Fruit fly (Drosophila melanogaster) whole organism, wandering third instar larva: ENCODE measurements around the gene CenB1A.

ENCODE experiments used
- CG32264 ChIP-seq: fragments of 200-800 bp; sonication (Bioruptor generic); optimal IDR thresholded peaks from 2 replicates; lab custom pipeline; 2016; ENCODE audit warnings: missing biosample characterization, missing genetic modification characterization
- CrebA ChIP-seq: fragments of 200-800 bp; sonication (Bioruptor generic); optimal IDR thresholded peaks from 2 replicates; lab custom pipeline; 2016; ENCODE audit warnings: missing biosample characterization, mild to moderate bottlenecking, missing genetic modification characterization, borderline replicate concordance
- Dfd ChIP-seq: fragments of >200 bp; optimal IDR thresholded peaks from 2 replicates; lab custom pipeline; 2017; ENCODE audit warnings: missing biosample characterization, missing genetic modification characterization
- Dif ChIP-seq: fragments of 200-275, 200-300 bp; sonication (Bioruptor generic); optimal IDR thresholded peaks from 2 replicates; lab custom pipeline; 2018; ENCODE audit warnings: missing biosample characterization, missing genetic modification characterization; ENCODE audit not compliant: partially characterized antibody
- GATAd ChIP-seq: sonication (Bioruptor generic); optimal IDR thresholded peaks from 2 replicates; lab custom pipeline; 2016; ENCODE audit warnings: missing biosample characterization, missing genetic modification characterization
- HLH106 ChIP-seq: fragments of 200-800 bp; optimal IDR thresholded peaks from 3 replicates; lab custom pipeline; 2019; ENCODE audit warnings: missing biosample characterization, mild to moderate bottlenecking, missing genetic modification characterization, moderate library complexity
- Hr78 ChIP-seq: fragments of >200 bp; optimal IDR thresholded peaks from 2 replicates; lab custom pipeline; 2017; ENCODE audit warnings: missing biosample characterization, missing genetic modification characterization
- Hr83 ChIP-seq: fragments of 200-300 bp; sonication (Bioruptor generic); optimal IDR thresholded peaks from 2 replicates; lab custom pipeline; 2016; ENCODE audit warnings: missing biosample characterization, mild to moderate bottlenecking, missing genetic modification characterization, moderate library complexity; ENCODE audit not compliant: poor library complexity, severe bottlenecking
- Mio ChIP-seq: sonication (Bioruptor generic); optimal IDR thresholded peaks from 2 replicates; lab custom pipeline; 2016; ENCODE audit warnings: missing biosample characterization, missing genetic modification characterization
- Myc ChIP-seq: fragments of >200 bp; optimal IDR thresholded peaks from 2 replicates; lab custom pipeline; 2017
- N ChIP-seq: fragments of >200 bp; optimal IDR thresholded peaks from 2 replicates; lab custom pipeline; 2018; ENCODE audit warnings: missing biosample characterization, missing external identifiers, missing genetic modification characterization
- OdsH ChIP-seq: fragments of 200-800 bp; sonication (Bioruptor generic); optimal IDR thresholded peaks from 2 replicates; lab custom pipeline; 2016; ENCODE audit warnings: missing biosample characterization, mild to moderate bottlenecking, missing genetic modification characterization
- Rel ChIP-seq, 2 experiments: fragments of 200-800 bp; sonication (Bioruptor generic) in 1 of 2; optimal IDR thresholded peaks; 2 replicates in 1 of 2; 3 replicates in 1 of 2; lab custom pipeline; 2016 to 2019; ENCODE audit warnings: mild to moderate bottlenecking in 2 of 2, missing biosample characterization in 2 of 2, missing genetic modification characterization in 2 of 2, moderate library complexity in 1 of 2
- Sp1 ChIP-seq: fragments of 200-800 bp; sonication (Bioruptor generic); optimal IDR thresholded peaks from 3 replicates; lab custom pipeline; 2019; ENCODE audit warnings: missing biosample characterization, mild to moderate bottlenecking, missing genetic modification characterization, moderate library complexity
- Vsx2 ChIP-seq: fragments of 200-300, 225-300 bp; sonication (Bioruptor generic); optimal IDR thresholded peaks from 2 replicates; lab custom pipeline; 2018; ENCODE audit warnings: missing biosample characterization, missing genetic modification characterization; ENCODE audit not compliant: partially characterized antibody
- br ChIP-seq: fragments of 200-800 bp; sonication (Bioruptor generic); optimal IDR thresholded peaks from 2 replicates; lab custom pipeline; 2016; ENCODE audit warnings: missing biosample characterization, missing genetic modification characterization
- brk ChIP-seq: fragments of 200-800 bp; sonication (Bioruptor generic); optimal IDR thresholded peaks from 2 replicates; lab custom pipeline; 2016; ENCODE audit warnings: missing biosample characterization, mild to moderate bottlenecking, missing genetic modification characterization
- dl ChIP-seq, 2 experiments: fragments of 175-275, 200-275 bp in 1 of 2; fragments of 200-275 bp in 1 of 2; sonication (Bioruptor generic); optimal IDR thresholded peaks; lab custom pipeline; 2018; ENCODE audit warnings: mild to moderate bottlenecking in 2 of 2, missing biosample characterization in 2 of 2, missing genetic modification characterization in 2 of 2, moderate library complexity in 2 of 2; ENCODE audit not compliant: partially characterized antibody in 2 of 2, insufficient read depth in 1 of 2
- dmrt93B ChIP-seq: fragments of 200-800 bp; sonication (Bioruptor generic); optimal IDR thresholded peaks from 2 replicates; lab custom pipeline; 2018; ENCODE audit warnings: missing biosample characterization, mild to moderate bottlenecking, missing genetic modification characterization
- ey ChIP-seq: fragments of 200-800 bp; sonication (Bioruptor generic); optimal IDR thresholded peaks from 2 replicates; lab custom pipeline; 2016; ENCODE audit warnings: missing biosample characterization, missing genetic modification characterization
- foxo ChIP-seq, 2 experiments: fragments of 200-800 bp; sonication (Bioruptor generic); optimal IDR thresholded peaks; 2 replicates in 1 of 2; 3 replicates in 1 of 2; lab custom pipeline; 2016 to 2017; ENCODE audit warnings: missing biosample characterization in 2 of 2, missing genetic modification characterization in 2 of 2
- h ChIP-seq: fragments of 200-800 bp; sonication (Bioruptor generic); optimal IDR thresholded peaks from 3 replicates; lab custom pipeline; 2016; ENCODE audit warnings: missing biosample characterization, mild to moderate bottlenecking, missing genetic modification characterization
- lola ChIP-seq: fragments of >200 bp; optimal IDR thresholded peaks from 2 replicates; lab custom pipeline; 2017; ENCODE audit warnings: missing biosample characterization, missing genetic modification characterization
- pan ChIP-seq: fragments of >200 bp; optimal IDR thresholded peaks from 2 replicates; lab custom pipeline; 2017
- psq ChIP-seq: fragments of 200-800 bp; sonication (Bioruptor generic); optimal IDR thresholded peaks from 3 replicates; lab custom pipeline; 2017; ENCODE audit warnings: missing biosample characterization, mild to moderate bottlenecking, missing genetic modification characterization, moderate library complexity
- sv ChIP-seq: fragments of 200-800 bp; sonication (Bioruptor generic); optimal IDR thresholded peaks from 3 replicates; lab custom pipeline; 2016; ENCODE audit warnings: missing biosample characterization, missing genetic modification characterization
- usp ChIP-seq: fragments of >200 bp; optimal IDR thresholded peaks from 2 replicates; lab custom pipeline; 2017; ENCODE audit warnings: missing biosample characterization, missing genetic modification characterization

Gene CenB1A

dm6 chr3R:23157664-23158151 lies 39.5 kb downstream of the CenB1A start, which contains the start of gene unk:
unk (minus strand) TSS chr3R:23157862.
- TF ChIP-seq sv (no peak), Hr83 (GFP tag; lab: Kevin White, UChicago) (peak; percentile 37), Mio (GFP tag; lab: Kevin White, UChicago) (no peak), GATAd (no peak), N (GFP tag; lab: Kevin White, UChicago) (no peak), CG32264 (GFP tag; lab: Kevin White, UChicago) (no peak), h (peak; percentile 33), Hr78 (GFP tag; lab: Kevin White, UChicago) (no peak), lola (GFP tag; lab: Kevin White, UChicago) (no peak), dl (GFP tag; optimal IDR thresholded peaks at IDR 0.05; lab: Kevin White, UChicago; ENCODE audit: insufficient read depth in 1 of 2, partially characterized antibody in 2 of 2) (no peak), Sp1 (GFP tag; lab: Kevin White, UChicago) (no peak), Myc (lab: Kevin White, UChicago) (peak; percentile 9), HLH106 (tag; lab: Kevin White, UChicago) (peak; percentile 6)
- TF ChIP-seq, all 38 proteins: peak for 4

dm6 chr3R:23159289-23159956 lies 41.2 kb downstream of the CenB1A start, which contains the start of gene VhaAC39-2:
VhaAC39-2 (minus strand) TSS chr3R:23159316.
- TF ChIP-seq OdsH (GFP tag; lab: Kevin White, UChicago) (no peak), foxo (GFP tag; optimal IDR thresholded peaks at IDR 0.05; lab: Kevin White, UChicago) (peak in 1 of 2 experiments; percentile 10), HLH106 (tag; lab: Kevin White, UChicago) (no peak)
- TF ChIP-seq, all 38 proteins: peak for 1

- peak; percentile 93 for TF ChIP-seq Vsx2
- TF ChIP-seq h, result peak; percentile 12
- TF ChIP-seq Myc (lab: Kevin White, UChicago), result no peak
- TF ChIP-seq Rel (GFP tag; optimal IDR thresholded peaks at IDR 0.05; lab: Kevin White, UChicago), result no peak
- TF ChIP-seq Rel (tag; optimal IDR thresholded peaks at IDR 0.05; lab: Kevin White, UChicago), result peak; percentile 91
- no peak for TF ChIP-seq usp
- no peak for TF ChIP-seq Dif (GFP tag; lab: Kevin White, UChicago)
Observed at dm6 chr3R:23161288-23161870, 43.2 kb downstream of the CenB1A start, which contains the start of gene CG13829. CG13829 (minus strand) TSS chr3R:23161338.

- peak; percentile 37 for TF ChIP-seq h
- no peak for TF ChIP-seq brk (GFP tag; lab: Kevin White, UChicago)
- TF ChIP-seq Vsx2, result no peak
Observed at dm6 chr3R:23164134-23164533, 45.9 kb downstream of the CenB1A start.

- TF ChIP-seq Vsx2 (peak; percentile 90), dl (GFP tag; optimal IDR thresholded peaks at IDR 0.05; lab: Kevin White, UChicago; ENCODE audit: insufficient read depth in 1 of 2, partially characterized antibody in 2 of 2) (no peak)
Observed at dm6 chr3R:23164630-23165029, 46.4 kb downstream of the CenB1A start.

- no peak for TF ChIP-seq Sp1 (GFP tag; lab: Kevin White, UChicago)
- TF ChIP-seq pan (lab: Kevin White, UChicago), result no peak
- TF ChIP-seq dmrt93B (GFP tag; lab: Kevin White, UChicago), result no peak
- no peak for TF ChIP-seq psq (GFP tag; lab: Kevin White, UChicago)
- TF ChIP-seq ey, result peak; percentile 4
- TF ChIP-seq foxo (GFP tag; optimal IDR thresholded peaks at IDR 0.05; lab: Kevin White, UChicago), result peak in 1 of 2 experiments; percentile 26
- no peak for TF ChIP-seq br (GFP tag; lab: Kevin White, UChicago)
- TF ChIP-seq Dfd, result peak; percentile 31
- no peak for TF ChIP-seq CrebA (GFP tag; lab: Kevin White, UChicago)
- TF ChIP-seq h, result peak; percentile 31
- TF ChIP-seq GATAd, result no peak
- no peak for TF ChIP-seq usp
- TF ChIP-seq, all 38 proteins: peak for 4
Observed at dm6 chr3R:23167507-23168324, 49.5 kb downstream of the CenB1A start, which contains the start of gene Irk1. Irk1 (plus strand) TSS chr3R:23168317.
